Fruit fly (Drosophila melanogaster): ENCODE data around the gene Mst27D.
A peak's percentile ranks its signal among the peaks of the same experiment; 100 is the strongest.

Mst27D gene

DNA sequence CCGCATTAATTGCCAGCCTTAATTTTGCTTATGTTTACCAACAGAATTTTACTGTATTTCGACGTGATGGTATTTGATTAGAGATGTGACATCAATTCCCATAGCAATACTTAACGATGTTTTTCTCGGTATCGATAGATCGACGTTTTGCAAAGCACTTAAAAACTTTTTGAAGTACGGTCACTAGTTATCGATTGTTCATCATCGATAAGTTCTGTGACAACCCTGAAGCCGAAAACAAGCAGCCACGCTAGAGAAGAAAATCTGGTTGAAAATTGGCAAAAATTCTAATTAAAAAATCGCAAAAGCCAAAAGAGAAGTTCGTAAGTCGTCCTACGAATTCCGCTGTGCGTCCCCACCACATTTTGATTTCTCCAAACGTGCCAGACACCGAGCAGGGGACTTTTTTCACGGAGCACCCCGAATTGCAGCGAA lies 28.1 kb downstream of the Mst27D start, which contains the start of the genes Rab30 and Caper (continued):
- TF ChIP-seq CG6813 (GFP tag; optimal IDR thresholded peaks at IDR 0.05), result no peak
- TF ChIP-seq CG13296 (GFP tag; optimal IDR thresholded peaks at IDR 0.05), result peak; percentile 12
- TF ChIP-seq CG3995 (GFP tag; optimal IDR thresholded peaks at IDR 0.05), result peak; percentile 84
- TF ChIP-seq az2 (GFP tag; optimal IDR thresholded peaks at IDR 0.05), result peak; percentile 43
- peak; percentile 89 for TF ChIP-seq CG1603 (tag; optimal IDR thresholded peaks at IDR 0.05)
- no peak for TF ChIP-seq CG4404 (GFP tag; IDR thresholded peaks at IDR 0.05)
- TF ChIP-seq cwo (GFP tag; optimal IDR thresholded peaks at IDR 0.05), result no peak
- TF ChIP-seq Nf-YA (GFP tag; IDR thresholded peaks at IDR 0.05), result no peak
- peak; percentile 25 for TF ChIP-seq Mes4 (GFP tag; optimal IDR thresholded peaks at IDR 0.05)
- TF ChIP-seq CG11695 (GFP tag; IDR thresholded peaks at IDR 0.05), result no peak
- peak; percentile 70 for TF ChIP-seq CG13894 (tag; optimal IDR thresholded peaks at IDR 0.05)
- peak; percentile 37; the same call in 1 of the 3 replicates for TF ChIP-seq otp (GFP tag; IDR thresholded peaks at IDR 0.05)
- TF ChIP-seq kah (GFP tag; optimal IDR thresholded peaks at IDR 0.05), result no peak
- peak; percentile 54 for TF ChIP-seq pum (GFP tag; optimal IDR thresholded peaks at IDR 0.05)
- TF ChIP-seq CG18764 (GFP tag; optimal IDR thresholded peaks at IDR 0.05), result no peak
- TF ChIP-seq sc (optimal IDR thresholded peaks at IDR 0.05), result no peak
- no peak for TF ChIP-seq sc (GFP tag; optimal IDR thresholded peaks at IDR 0.05)
- no peak for TF ChIP-seq Oaz (GFP tag; IDR thresholded peaks at IDR 0.05)
- TF ChIP-seq D19B (GFP tag; optimal IDR thresholded peaks at IDR 0.05), result no peak
- TF ChIP-seq Lpt (GFP tag; optimal IDR thresholded peaks at IDR 0.05), result no peak
- TF ChIP-seq Xrp1 (GFP tag; IDR thresholded peaks at IDR 0.05), result 0 out of 2 replicates have a peak, but pooled peaks have one; percentile 33
- TF ChIP-seq Asciz (GFP tag; optimal IDR thresholded peaks at IDR 0.05), result no peak
- peak; percentile 54 for TF ChIP-seq Adf1 (GFP tag; IDR thresholded peaks at IDR 0.05)
- TF ChIP-seq Lim3 (GFP tag; IDR thresholded peaks at IDR 0.05), result no peak
- peak; percentile 100 for TF ChIP-seq Sry-δ (GFP tag; optimal IDR thresholded peaks at IDR 0.05)
- no peak for TF ChIP-seq CG3407 (GFP tag; optimal IDR thresholded peaks at IDR 0.05)
- TF ChIP-seq Antp (GFP tag; optimal IDR thresholded peaks at IDR 0.05), result peak; percentile 77
- TF ChIP-seq Tbp (GFP tag; optimal IDR thresholded peaks at IDR 0.05), result no peak
- peak; percentile 75 for TF ChIP-seq Myb (GFP tag; optimal IDR thresholded peaks at IDR 0.05)
- peak; percentile 86 for TF ChIP-seq kay (GFP tag; optimal IDR thresholded peaks at IDR 0.05)
- TF ChIP-seq nerfin-2 (GFP tag; IDR thresholded peaks at IDR 0.05; ENCODE audit: partially characterized antibody), result peak; percentile 97
- no peak for TF ChIP-seq CG16815 (GFP tag; optimal IDR thresholded peaks at IDR 0.05)
- no peak for TF ChIP-seq luna (GFP tag; optimal IDR thresholded peaks at IDR 0.05)
- peak in 1 of 3 experiments; percentile 4 for TF ChIP-seq lola (GFP tag; optimal IDR thresholded peaks at IDR 0.05)
- TF ChIP-seq Ravus (GFP tag; IDR thresholded peaks at IDR 0.05), result no peak
- TF ChIP-seq CG2116 (GFP tag; optimal IDR thresholded peaks at IDR 0.05), result peak; percentile 99
- peak; percentile 57 for TF ChIP-seq fu2 (GFP tag; optimal IDR thresholded peaks at IDR 0.05)
- no peak for TF ChIP-seq CG18619 (GFP tag; optimal IDR thresholded peaks at IDR 0.05)
- TF ChIP-seq sens-2 (GFP tag; IDR thresholded peaks at IDR 0.05), result no peak
- TF ChIP-seq tgo (GFP tag; IDR thresholded peaks at IDR 0.05), result 0 out of 3 replicates have a peak, but pooled peaks have one; percentile 24
- TF ChIP-seq Atf3 (GFP tag; optimal IDR thresholded peaks at IDR 0.05), result peak; percentile 5
- peak; percentile 43 for TF ChIP-seq shn (GFP tag; optimal IDR thresholded peaks at IDR 0.05)
- TF ChIP-seq CG10147 (GFP tag; optimal IDR thresholded peaks at IDR 0.05), result peak; percentile 23
- TF ChIP-seq CoRest (tag; optimal IDR thresholded peaks at IDR 0.05), result peak; percentile 46
- TF ChIP-seq btn (GFP tag; optimal IDR thresholded peaks at IDR 0.05), result no peak
- TF ChIP-seq crc (GFP tag; optimal IDR thresholded peaks at IDR 0.05), result no peak
- no peak for TF ChIP-seq Poxn (GFP tag; IDR thresholded peaks at IDR 0.05)
- 0 out of 2 replicates have a peak, but pooled peaks have one; percentile 33 for TF ChIP-seq cas (GFP tag; IDR thresholded peaks at IDR 0.05)
- TF ChIP-seq Fer3 (tag; optimal IDR thresholded peaks at IDR 0.05), result peak; percentile 33
- peak; percentile 8 for TF ChIP-seq Vsx1 (GFP tag; optimal IDR thresholded peaks at IDR 0.05)
- no peak for TF ChIP-seq lov (optimal IDR thresholded peaks at IDR 0.05)
- no peak for TF ChIP-seq lov (GFP tag; IDR thresholded peaks at IDR 0.05)

Measured in whole organism, embryonic.